Worm (Caenorhabditis elegans) whole organism, L1 larva: ENCODE measurements around the gene best-22.

Experiments
- C04F5.9 ChIP-seq: sonication (generic microtip); optimal IDR thresholded peaks from 2 replicates; lab custom pipeline; 2016; ENCODE audit warnings: missing genetic modification characterization, missing compliant biosample characterization
- C16A3.4 ChIP-seq: fragments of 150-350 bp; optimal IDR thresholded peaks from 2 replicates; lab custom pipeline; 2014; ENCODE audit warnings: missing biosample characterization, missing genetic modification characterization
- Y116A8C.19 ChIP-seq: sonication (generic microtip); optimal IDR thresholded peaks from 2 replicates; lab custom pipeline; 2016; ENCODE audit warnings: missing compliant biosample characterization, missing genetic modification characterization, borderline replicate concordance
- ama-1 ChIP-seq: fragments of 150-350 bp; optimal IDR thresholded peaks from 2 replicates; lab custom pipeline; 2014
- blmp-1 ChIP-seq: fragments of 150-350 bp; optimal IDR thresholded peaks from 2 replicates; lab custom pipeline; 2014; ENCODE audit warnings: missing biosample characterization, missing genetic modification characterization
- ceh-8 ChIP-seq: fragments of 200-800 bp; sonication (Bioruptor generic); optimal IDR thresholded peaks from 2 replicates; lab custom pipeline; 2018; ENCODE audit warnings: mild to moderate bottlenecking, missing genetic modification characterization, moderate library complexity, missing compliant biosample characterization
- ceh-82 ChIP-seq, 3 experiments: fragments of 150-350 bp in 1 of 3; sonication (generic microtip) in 2 of 3; optimal IDR thresholded peaks; 2 replicates each; lab custom pipeline; 2014 to 2017; ENCODE audit warnings: missing biosample characterization in 3 of 3, missing genetic modification characterization in 3 of 3
- efl-3 ChIP-seq: fragments of 200-800 bp; sonication (Bioruptor generic); optimal IDR thresholded peaks from 2 replicates; lab custom pipeline; 2018; ENCODE audit warnings: mild to moderate bottlenecking, missing genetic modification characterization, missing compliant biosample characterization
- egl-27 ChIP-seq, 2 experiments: fragments of 150-350 bp in 1 of 2; sonication (generic microtip); optimal IDR thresholded peaks; 3 replicates each; lab custom pipeline; 2017 to 2018; ENCODE audit warnings: missing biosample characterization in 2 of 2, missing genetic modification characterization in 2 of 2, missing genetic modification reagents in 2 of 2
- elt-2 ChIP-seq: sonication (generic microtip); optimal IDR thresholded peaks from 2 replicates; lab custom pipeline; 2016; ENCODE audit warnings: missing genetic modification characterization, mild to moderate bottlenecking, inconsistent platforms, missing compliant biosample characterization, missing genetic modification reagents
- ets-5 ChIP-seq: fragments of 200-800 bp; sonication (Bioruptor generic); IDR thresholded peaks from 2 replicates; pipeline ENCODE4 v1.3.6; 2022; ENCODE audit warnings: missing genetic modification characterization, missing compliant biosample characterization
- fkh-10 ChIP-seq: sonication (generic microtip); optimal IDR thresholded peaks from 2 replicates; lab custom pipeline; 2017; ENCODE audit warnings: missing biosample characterization, missing genetic modification reagents, missing genetic modification characterization
- fos-1 ChIP-seq: fragments of 150-350 bp; optimal IDR thresholded peaks from 2 replicates; lab custom pipeline; 2014; ENCODE audit warnings: missing biosample characterization, missing genetic modification characterization
- grh-1 ChIP-seq: fragments of 200-800 bp; sonication (Bioruptor generic); IDR thresholded peaks from 2 replicates; pipeline ENCODE4 v1.3.6; 2022; ENCODE audit warnings: missing genetic modification reagents, missing genetic modification characterization, missing compliant biosample characterization
- hlh-17 ChIP-seq: fragments of 200-800 bp; sonication (Bioruptor generic); optimal IDR thresholded peaks from 2 replicates; lab custom pipeline; 2018; ENCODE audit warnings: missing genetic modification characterization, mild to moderate bottlenecking, missing compliant biosample characterization, moderate library complexity, borderline replicate concordance
- hlh-4 ChIP-seq: sonication (generic microtip); optimal IDR thresholded peaks from 2 replicates; lab custom pipeline; 2016; ENCODE audit warnings: mild to moderate bottlenecking, missing genetic modification characterization, missing compliant biosample characterization
- isw-1 ChIP-seq: fragments of 200-800 bp; sonication (Bioruptor generic); IDR thresholded peaks from 2 replicates; pipeline ENCODE4 v1.3.6; 2022; ENCODE audit warnings: missing genetic modification characterization, missing compliant biosample characterization
- mdl-1 ChIP-seq, 2 experiments: fragments of 150-350 bp; optimal IDR thresholded peaks; 2 replicates each; lab custom pipeline; 2014 to 2017; ENCODE audit warnings: missing biosample characterization in 2 of 2, missing genetic modification characterization in 2 of 2, inconsistent platforms in 1 of 2
- nhr-12 ChIP-seq: sonication (generic microtip); optimal IDR thresholded peaks from 2 replicates; lab custom pipeline; 2017; ENCODE audit warnings: missing biosample characterization, missing genetic modification characterization
- nhr-76 ChIP-seq: sonication (generic microtip); optimal IDR thresholded peaks from 2 replicates; lab custom pipeline; 2017; ENCODE audit warnings: missing biosample characterization, missing genetic modification characterization
- nhr-77 ChIP-seq: fragments of 150-350 bp; optimal IDR thresholded peaks from 2 replicates; lab custom pipeline; 2014; ENCODE audit warnings: missing biosample characterization, missing genetic modification characterization
- nhr-85 ChIP-seq: sonication (generic microtip); peaks from one replicate; lab custom pipeline; 2016; ENCODE audit warnings: missing genetic modification characterization, inconsistent platforms, missing compliant biosample characterization
- pqm-1 ChIP-seq: sonication (generic microtip); optimal IDR thresholded peaks from 3 replicates; lab custom pipeline; 2017; ENCODE audit warnings: missing biosample characterization, missing genetic modification characterization
- snu-23 ChIP-seq: sonication (generic microtip); optimal IDR thresholded peaks from 2 replicates; lab custom pipeline; 2016; ENCODE audit warnings: missing genetic modification characterization, missing compliant biosample characterization
- sptf-1 ChIP-seq: fragments of 150-350 bp; optimal IDR thresholded peaks from 2 replicates; lab custom pipeline; 2014; ENCODE audit warnings: missing biosample characterization, missing genetic modification characterization
- sup-37 ChIP-seq: fragments of 200-800 bp; sonication (Bioruptor generic); optimal IDR thresholded peaks from 2 replicates; lab custom pipeline; 2018; ENCODE audit warnings: mild to moderate bottlenecking, missing genetic modification characterization, missing compliant biosample characterization
- unc-30 ChIP-seq: sonication (generic microtip); optimal IDR thresholded peaks from 2 replicates; lab custom pipeline; 2017; ENCODE audit warnings: missing biosample characterization, missing genetic modification characterization
- unc-86 ChIP-seq: sonication (generic microtip); optimal IDR thresholded peaks from 2 replicates; lab custom pipeline; 2016; ENCODE audit warnings: missing genetic modification characterization, missing compliant biosample characterization
- unc-98 ChIP-seq: fragments of 200-800 bp; sonication (Bioruptor generic); IDR thresholded peaks from 2 replicates; pipeline ENCODE4 v1.3.6; 2022; ENCODE audit warnings: missing genetic modification characterization, missing compliant biosample characterization
- zip-4 ChIP-seq: fragments of 200-800 bp; sonication (Bioruptor generic); optimal IDR thresholded peaks from 2 replicates; lab custom pipeline; 2018; ENCODE audit warnings: mild to moderate bottlenecking, missing genetic modification characterization, moderate library complexity, missing compliant biosample characterization
- ztf-11 ChIP-seq, 2 experiments: sonication (generic microtip); optimal IDR thresholded peaks; 2 replicates each; lab custom pipeline; 2016 to 2017; ENCODE audit warnings: missing genetic modification characterization in 2 of 2, missing biosample characterization in 1 of 2, missing compliant biosample characterization in 1 of 2
- ztf-4 ChIP-seq: fragments of 150-350 bp; optimal IDR thresholded peaks from 2 replicates; lab custom pipeline; 2014; ENCODE audit warnings: missing biosample characterization, missing genetic modification characterization

The best-22 gene

ce11 chrIV:12349639-12350038 lies at the start of gene best-22:
Gene best-22, plus strand, starts transcription at chrIV:12349939.
- TF ChIP-seq ama-1 (no peak), hlh-17 (no peak), nhr-12 (tag; lab: Kevin White, UChicago) (no peak), unc-98 (GFP tag; lab: Robert Waterston, UW) (no peak), grh-1 (peak; percentile 56; the same call in 1 of the 2 replicates), hlh-4 (tag; lab: Kevin White, UChicago) (no peak), isw-1 (GFP tag; lab: Robert Waterston, UW) (no peak), fos-1 (tag; lab: Kevin White, UChicago) (no peak), ztf-11 (tag; optimal IDR thresholded peaks at IDR 0.05; lab: Kevin White, UChicago) (no peak), unc-86 (tag; lab: Kevin White, UChicago) (no peak), ztf-4 (tag; lab: Kevin White, UChicago) (no peak), unc-30 (no peak), sup-37 (GFP tag; lab: Kevin White, UChicago) (no peak), C04F5.9 (tag; lab: Kevin White, UChicago) (no peak), blmp-1 (tag; lab: Kevin White, UChicago) (peak; percentile 27), zip-4 (GFP tag; lab: Kevin White, UChicago) (no peak)

- TF ChIP-seq nhr-76 (tag; lab: Kevin White, UChicago) (no peak), unc-30 (no peak), C16A3.4 (no peak), pqm-1 (no peak), mdl-1 (tag; optimal IDR thresholded peaks at IDR 0.05; lab: Kevin White, UChicago) (no peak), C04F5.9 (tag; lab: Kevin White, UChicago) (no peak), hlh-4 (tag; lab: Kevin White, UChicago) (no peak), sup-37 (GFP tag; lab: Kevin White, UChicago) (no peak)
These were observed 48.6 kb upstream of the best-22 start, which contains the start of gene oac-59 for ce11 chrIV:12301161-12301560. Gene oac-59, minus strand, starts transcription at chrIV:12301261.

ce11 chrIV:12302885-12303284 lies 46.9 kb upstream of the best-22 start:
- no peak for TF ChIP-seq ceh-82 (tag; optimal IDR thresholded peaks at IDR 0.05; lab: Kevin White, UChicago)
- no peak for TF ChIP-seq egl-27 (tag; optimal IDR thresholded peaks at IDR 0.05; lab: Kevin White, UChicago)
- no peak for TF ChIP-seq Y116A8C.19 (tag; lab: Kevin White, UChicago)
- TF ChIP-seq elt-2 (tag; lab: Kevin White, UChicago): peak; percentile 43
- TF ChIP-seq hlh-17: no peak

- TF ChIP-seq blmp-1 (tag; lab: Kevin White, UChicago): no peak
- no peak for TF ChIP-seq nhr-85 (tag; lab: Kevin White, UChicago)
- TF ChIP-seq snu-23: no peak
- TF ChIP-seq efl-3 (GFP tag; lab: Kevin White, UChicago): no peak
- TF ChIP-seq ceh-8: no peak
- TF ChIP-seq nhr-77 (tag; lab: Kevin White, UChicago): no peak
- no peak for TF ChIP-seq fos-1 (tag; lab: Kevin White, UChicago)
- TF ChIP-seq ets-5 (GFP tag; lab: Robert Waterston, UW): no peak
- TF ChIP-seq, all 84 proteins: peak for 0
These were observed 45.0 kb upstream of the best-22 start for ce11 chrIV:12304750-12305149.

- peak; percentile 69 for TF ChIP-seq elt-2 (tag; lab: Kevin White, UChicago)
- TF ChIP-seq ztf-11 (tag; optimal IDR thresholded peaks at IDR 0.05; lab: Kevin White, UChicago): no peak
- TF ChIP-seq fkh-10 (GFP tag; lab: Kevin White, UChicago): no peak
These were observed 43.8 kb upstream of the best-22 start for ce11 chrIV:12305956-12306355.

- TF ChIP-seq mdl-1 (tag; optimal IDR thresholded peaks at IDR 0.05; lab: Kevin White, UChicago): no peak
- no peak for TF ChIP-seq nhr-77 (tag; lab: Kevin White, UChicago)
- TF ChIP-seq ama-1: no peak
- no peak for TF ChIP-seq sptf-1 (tag; lab: Kevin White, UChicago)
- no peak for TF ChIP-seq C04F5.9 (tag; lab: Kevin White, UChicago)
- TF ChIP-seq, all 84 proteins: peak for 0
These were observed 42.0 kb upstream of the best-22 start, which contains the start of gene oac-57 for ce11 chrIV:12307720-12308119. Gene oac-57, minus strand, starts transcription at chrIV:12307820.
